Fruit fly (Drosophila melanogaster): ENCODE measurements around the gene dos.
A peak's percentile ranks its signal among the peaks of the same experiment; 100 is the strongest.

dos gene

DNA sequence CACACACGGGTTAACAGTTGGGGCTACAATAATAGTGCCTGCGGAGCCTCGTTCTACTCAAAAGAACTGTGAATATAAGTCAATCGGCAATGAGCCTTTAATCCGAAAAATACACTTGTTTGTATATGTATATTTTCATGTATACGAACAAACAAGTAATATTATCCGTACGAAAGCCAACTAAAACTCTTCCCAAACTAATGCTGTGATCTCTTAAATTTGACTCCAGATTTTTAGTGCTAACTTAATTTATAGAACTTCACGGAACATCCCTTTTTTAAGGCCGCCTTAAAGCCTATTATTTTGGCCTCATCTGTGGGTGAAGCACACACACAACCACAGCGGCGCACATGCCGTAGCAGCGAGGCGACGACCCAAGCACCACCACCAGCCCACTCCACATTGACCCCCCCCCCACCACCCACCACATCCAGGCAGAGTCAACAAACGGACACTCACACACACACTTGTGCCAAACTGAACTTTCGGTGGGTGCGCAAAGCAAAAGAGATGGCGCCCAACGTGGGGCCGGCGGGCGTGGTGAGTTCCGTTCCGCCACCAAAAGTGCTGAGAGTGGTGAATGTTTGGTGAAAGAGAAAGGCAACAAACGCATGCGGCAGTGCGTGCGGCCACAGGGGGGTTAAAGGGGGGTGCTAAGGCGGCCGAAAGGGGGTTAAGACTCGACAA lies 5.0 kb upstream of the dos start (continued):
- peak in 1 of 3 experiments; percentile 78 for TF ChIP-seq lola (GFP tag; optimal IDR thresholded peaks at IDR 0.05)
- peak; percentile 36; the same call in 1 of the 2 replicates for TF ChIP-seq bbx (GFP tag; IDR thresholded peaks at IDR 0.05; ENCODE audit: partially characterized antibody)
- peak; percentile 92 for TF ChIP-seq CG7556 (GFP tag; optimal IDR thresholded peaks at IDR 0.05)
- TF ChIP-seq Max (GFP tag; optimal IDR thresholded peaks at IDR 0.05), result peak; percentile 69
- TF ChIP-seq ase (GFP tag; IDR thresholded peaks at IDR 0.05), result peak; percentile 45; the same call in 1 of the 3 replicates
- TF ChIP-seq CG15601 (tag; optimal IDR thresholded peaks at IDR 0.05), result peak; percentile 83
- TF ChIP-seq gcm (GFP tag; optimal IDR thresholded peaks at IDR 0.05), result peak; percentile 78
- peak; percentile 76 for TF ChIP-seq caup (GFP tag; optimal IDR thresholded peaks at IDR 0.05; ENCODE audit: severe bottlenecking)
- TF ChIP-seq CG11560 (tag; IDR thresholded peaks at IDR 0.05), result peak; percentile 41; the same call in 1 of the 3 replicates
- no peak for TF ChIP-seq mld (GFP tag; IDR thresholded peaks at IDR 0.05; ENCODE audit: partially characterized antibody)
- peak; percentile 73 for TF ChIP-seq CG2875 (GFP tag; optimal IDR thresholded peaks at IDR 0.05)
- peak; percentile 83 for TF ChIP-seq CG17829 (tag; optimal IDR thresholded peaks at IDR 0.05)
- TF ChIP-seq HLH3B (GFP tag; IDR thresholded peaks at IDR 0.05), result peak; percentile 60
- peak; percentile 74 for TF ChIP-seq Ada2b (GFP tag; IDR thresholded peaks at IDR 0.05)
- peak; percentile 54 for TF ChIP-seq maf-S (GFP tag; optimal IDR thresholded peaks at IDR 0.05)
- peak; percentile 46 for TF ChIP-seq CG17328 (GFP tag; IDR thresholded peaks at IDR 0.05)
- TF ChIP-seq tna (GFP tag; IDR thresholded peaks at IDR 0.05; ENCODE audit: partially characterized antibody), result no peak
- peak; percentile 10 for TF ChIP-seq lbe (GFP tag; optimal IDR thresholded peaks at IDR 0.05)
- TF ChIP-seq CG1647 (GFP tag; optimal IDR thresholded peaks at IDR 0.05), result peak; percentile 54
- TF ChIP-seq slou (GFP tag; optimal IDR thresholded peaks at IDR 0.05), result no peak
- peak; percentile 40 for TF ChIP-seq CG3838 (GFP tag; optimal IDR thresholded peaks at IDR 0.05)
- no peak for TF ChIP-seq aop (GFP tag; IDR thresholded peaks at IDR 0.05)
- peak; percentile 57 for TF ChIP-seq NC2β (GFP tag; optimal IDR thresholded peaks at IDR 0.05)
- peak; percentile 68 for TF ChIP-seq dm (GFP tag; optimal IDR thresholded peaks at IDR 0.05)
- peak; percentile 25 for TF ChIP-seq CG8290 (GFP tag; optimal IDR thresholded peaks at IDR 0.05)
- peak in 1 of 2 experiments; percentile 60 for TF ChIP-seq CG8290 (tag; optimal IDR thresholded peaks at IDR 0.05)
- TF ChIP-seq unpg (GFP tag; optimal IDR thresholded peaks at IDR 0.05), result peak; percentile 76
- TF ChIP-seq CG6765 (GFP tag; optimal IDR thresholded peaks at IDR 0.05), result no peak
- peak; percentile 66 for TF ChIP-seq pho (GFP tag; optimal IDR thresholded peaks at IDR 0.05)
- no peak for TF ChIP-seq grn (GFP tag; optimal IDR thresholded peaks at IDR 0.05)
- TF ChIP-seq CG31388 (GFP tag; optimal IDR thresholded peaks at IDR 0.05), result peak; percentile 45
- peak; percentile 64; the same call in 1 of the 2 replicates for TF ChIP-seq CG7372 (GFP tag; IDR thresholded peaks at IDR 0.05)
- TF ChIP-seq TFAM (GFP tag; optimal IDR thresholded peaks at IDR 0.05), result peak; percentile 20
- TF ChIP-seq CG8478 (optimal IDR thresholded peaks at IDR 0.05), result no peak
- peak; percentile 72 for TF ChIP-seq CG1602 (GFP tag; optimal IDR thresholded peaks at IDR 0.05)
- peak; percentile 66 for TF ChIP-seq Dip3 (GFP tag; optimal IDR thresholded peaks at IDR 0.05)
- TF ChIP-seq sima (GFP tag; optimal IDR thresholded peaks at IDR 0.05), result no peak
- TF ChIP-seq D19B (GFP tag; optimal IDR thresholded peaks at IDR 0.05), result peak; percentile 47
- TF ChIP-seq HmgD (GFP tag; optimal IDR thresholded peaks at IDR 0.05), result peak; percentile 44
- peak; percentile 75 for TF ChIP-seq CG7786 (GFP tag; optimal IDR thresholded peaks at IDR 0.05)
- TF ChIP-seq CG6175 (GFP tag; IDR thresholded peaks at IDR 0.05), result 0 out of 3 replicates have a peak, but pooled peaks have one; percentile 39
- TF ChIP-seq hb (GFP tag; IDR thresholded peaks at IDR 0.05; ENCODE audit: partially characterized antibody), result no peak
- TF ChIP-seq CG4282 (GFP tag; optimal IDR thresholded peaks at IDR 0.05), result no peak
- TF ChIP-seq Antp (GFP tag; optimal IDR thresholded peaks at IDR 0.05), result peak; percentile 71
- TF ChIP-seq CG4360 (GFP tag; IDR thresholded peaks at IDR 0.05), result no peak
- peak; percentile 15 for TF ChIP-seq CG1832 (GFP tag; optimal IDR thresholded peaks at IDR 0.05)
- TF ChIP-seq ems (GFP tag; optimal IDR thresholded peaks at IDR 0.05), result peak; percentile 28
- peak; percentile 66 for TF ChIP-seq crc (GFP tag; optimal IDR thresholded peaks at IDR 0.05)
- 0 out of 2 replicates have a peak, but pooled peaks have one; percentile 3 for TF ChIP-seq dati (GFP tag; IDR thresholded peaks at IDR 0.05)
- TF ChIP-seq CG7839 (tag; optimal IDR thresholded peaks at IDR 0.05), result peak; percentile 90
